Fruit fly (Drosophila melanogaster) Kc167 (cell line): ENCODE data around the gene CG13042.

Source experiments
- Myc ChIP-seq: fragments of >200 bp; optimal IDR thresholded peaks from 2 replicates; lab custom pipeline; 2017; ENCODE audit warnings: missing external identifiers
- Sin3A ChIP-seq: fragments of >200 bp; optimal IDR thresholded peaks from 2 replicates; lab custom pipeline; 2018; ENCODE audit warnings: missing external identifiers
- h ChIP-seq: fragments of >200 bp; optimal IDR thresholded peaks from 3 replicates; lab custom pipeline; 2018; ENCODE audit warnings: missing external identifiers
- insv ChIP-seq: fragments of >200 bp; optimal IDR thresholded peaks from 3 replicates; lab custom pipeline; 2018; ENCODE audit warnings: missing external identifiers
- psq ChIP-seq: fragments of >200 bp; optimal IDR thresholded peaks from 2 replicates; lab custom pipeline; 2017; ENCODE audit warnings: missing external identifiers
- ttk ChIP-seq: sonication (Bioruptor generic); optimal IDR thresholded peaks from 2 replicates; lab custom pipeline; 2017; ENCODE audit warnings: missing external identifiers

CG13042 gene

DNA sequence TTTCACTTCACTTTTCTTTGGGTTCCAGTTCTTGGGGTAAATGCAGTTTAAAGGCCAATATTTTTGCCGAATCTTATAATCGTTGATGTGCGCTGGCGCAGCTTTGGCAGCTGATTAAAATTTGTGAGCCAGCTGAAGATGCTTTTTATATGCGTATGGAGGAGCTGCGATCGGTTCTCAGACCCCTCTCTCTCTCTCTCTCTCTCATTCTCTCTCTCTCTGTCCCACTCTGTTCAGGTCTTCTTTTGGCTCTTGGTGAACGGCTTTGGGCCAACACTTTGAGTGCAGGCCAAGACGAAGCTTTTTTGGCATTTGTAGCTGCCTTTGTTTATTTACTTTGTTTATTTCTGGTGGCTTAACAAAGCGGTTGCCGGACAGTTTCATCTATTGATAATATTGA, 20.0 kb downstream of the CG13042 start, which contains the start of gene CG13046:
CG13046 (minus strand) TSS at position 101 of the 400 bp plus-strand sequence.
- TF ChIP-seq ttk (lab: Kevin White, UChicago), result no peak
- no peak for TF ChIP-seq psq (lab: Kevin White, UChicago)
- TF ChIP-seq Sin3A (lab: Kevin White, UChicago), result no peak

DNA sequence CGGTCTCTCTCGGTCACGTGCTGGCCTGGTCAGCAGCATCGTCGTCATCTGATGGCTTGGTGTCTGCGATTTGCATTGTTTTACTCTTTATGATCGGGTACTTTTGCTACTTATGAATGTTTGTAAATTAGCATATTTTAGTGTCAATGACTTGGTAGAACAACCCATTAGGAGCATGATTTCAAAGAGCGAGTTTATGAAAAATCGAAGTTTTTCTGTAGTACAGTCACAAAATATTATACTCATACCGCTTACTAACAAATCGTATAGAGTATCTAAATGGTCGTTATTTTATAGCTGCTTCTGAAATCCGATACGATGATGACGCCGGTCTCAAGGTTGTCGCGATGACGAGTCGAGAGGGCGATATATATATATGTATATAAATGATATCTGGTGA, 22.0 kb downstream of the CG13042 start:
- TF ChIP-seq ttk (lab: Kevin White, UChicago) (no peak), insv (lab: Kevin White, UChicago) (no peak), psq (lab: Kevin White, UChicago) (no peak), Sin3A (lab: Kevin White, UChicago) (no peak), h (lab: Kevin White, UChicago) (no peak), Myc (lab: Kevin White, UChicago) (no peak)

DNA sequence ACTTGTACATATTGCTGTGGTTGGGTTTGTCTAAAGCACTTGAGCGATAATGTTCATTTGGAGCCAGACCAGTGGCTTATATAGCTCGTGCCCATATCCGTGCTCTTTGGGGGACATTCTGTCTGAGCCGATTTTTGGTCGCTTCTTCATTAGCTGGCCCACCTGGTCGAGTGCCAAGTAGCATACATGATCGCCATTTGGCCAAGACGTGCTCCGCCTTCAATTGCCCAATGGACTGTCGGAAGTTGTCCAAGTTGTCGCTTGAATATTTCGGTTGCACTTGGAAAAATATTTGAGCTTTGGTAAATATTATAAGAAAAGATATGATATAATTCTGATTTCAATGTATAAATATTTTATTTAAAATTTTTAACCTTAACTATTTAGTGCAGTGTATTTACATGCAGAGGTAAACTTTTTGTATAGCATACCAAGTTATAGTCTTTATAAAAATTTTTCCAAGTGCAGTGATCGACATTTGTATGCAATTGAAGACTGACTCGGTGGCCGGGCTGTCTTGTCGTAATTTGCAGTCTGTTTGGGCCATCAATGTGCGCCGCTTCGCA, 22.9 kb downstream of the CG13042 start, which contains the start of gene CG13047:
CG13047 (minus strand) TSS at position 51 of the 566 bp plus-strand sequence.
- no peak for TF ChIP-seq h (lab: Kevin White, UChicago)
- no peak for TF ChIP-seq Myc (lab: Kevin White, UChicago)
- TF ChIP-seq insv (lab: Kevin White, UChicago), result no peak
- TF ChIP-seq Sin3A (lab: Kevin White, UChicago), result no peak
- no peak for TF ChIP-seq psq (lab: Kevin White, UChicago)
- no peak for TF ChIP-seq ttk (lab: Kevin White, UChicago)

DNA sequence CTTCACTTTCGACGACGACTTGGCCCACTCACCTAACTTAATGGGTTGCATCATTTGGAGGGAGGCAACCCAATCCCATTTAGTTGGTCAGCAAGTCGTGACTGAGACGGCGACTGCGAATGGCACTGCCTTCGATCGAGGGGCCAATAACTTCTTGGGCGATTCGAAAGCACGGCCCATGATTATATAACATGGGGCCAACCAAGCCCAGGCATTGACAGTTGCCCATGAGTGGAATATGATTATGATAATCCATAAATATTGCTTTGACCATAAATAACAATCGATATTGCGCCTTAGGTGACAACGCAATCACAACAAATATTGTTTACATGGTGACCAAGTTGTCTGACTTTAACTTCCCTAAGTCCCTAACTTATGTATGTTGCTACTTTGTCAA, 24.5 kb downstream of the CG13042 start, which contains the start of gene CG13048:
CG13048 (minus strand) TSS at position 101 of the 400 bp plus-strand sequence.
- no peak for TF ChIP-seq h (lab: Kevin White, UChicago)
- no peak for TF ChIP-seq ttk (lab: Kevin White, UChicago)
- no peak for TF ChIP-seq Sin3A (lab: Kevin White, UChicago)
- no peak for TF ChIP-seq insv (lab: Kevin White, UChicago)
- no peak for TF ChIP-seq psq (lab: Kevin White, UChicago)
- TF ChIP-seq Myc (lab: Kevin White, UChicago), result no peak

DNA sequence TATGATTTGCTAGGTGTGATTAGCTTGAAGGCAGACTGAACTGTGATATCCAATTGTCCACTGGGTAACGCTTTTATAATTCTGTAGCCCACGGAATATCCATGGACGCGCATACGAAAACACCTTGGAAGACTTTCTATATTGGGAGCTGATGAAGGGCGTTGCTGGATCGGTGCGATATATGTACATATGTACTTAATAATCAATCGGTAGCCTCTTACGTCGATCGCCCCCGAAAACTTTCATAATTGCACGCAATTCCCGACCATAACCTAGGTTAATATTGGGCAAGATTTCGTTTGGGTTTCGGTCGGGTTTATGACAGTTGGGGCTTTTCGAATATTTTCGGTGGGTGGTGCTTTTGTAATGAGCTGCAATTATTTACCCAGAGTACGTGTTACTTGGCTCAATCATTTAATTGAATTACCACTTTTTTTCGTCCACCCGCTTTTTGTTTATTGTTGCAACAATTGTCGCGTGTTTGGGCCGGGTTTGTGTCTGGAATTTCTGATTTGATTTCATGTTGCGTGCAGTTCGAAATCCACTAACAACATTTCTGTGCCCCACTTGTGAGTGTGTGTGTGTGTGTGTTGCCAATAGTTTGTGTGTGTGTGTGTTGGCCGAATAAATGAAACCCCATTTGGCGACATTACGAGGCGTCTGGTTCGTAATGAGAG, 26.3 kb downstream of the CG13042 start, which contains the start of gene CG13049:
CG13049 (minus strand) TSS at position 51 of the 677 bp plus-strand sequence.
- TF ChIP-seq Myc (lab: Kevin White, UChicago), result no peak
- no peak for TF ChIP-seq h (lab: Kevin White, UChicago)
- TF ChIP-seq Sin3A (lab: Kevin White, UChicago), result no peak
- no peak for TF ChIP-seq ttk (lab: Kevin White, UChicago)
- TF ChIP-seq insv (lab: Kevin White, UChicago), result no peak
- no peak for TF ChIP-seq psq (lab: Kevin White, UChicago)

DNA sequence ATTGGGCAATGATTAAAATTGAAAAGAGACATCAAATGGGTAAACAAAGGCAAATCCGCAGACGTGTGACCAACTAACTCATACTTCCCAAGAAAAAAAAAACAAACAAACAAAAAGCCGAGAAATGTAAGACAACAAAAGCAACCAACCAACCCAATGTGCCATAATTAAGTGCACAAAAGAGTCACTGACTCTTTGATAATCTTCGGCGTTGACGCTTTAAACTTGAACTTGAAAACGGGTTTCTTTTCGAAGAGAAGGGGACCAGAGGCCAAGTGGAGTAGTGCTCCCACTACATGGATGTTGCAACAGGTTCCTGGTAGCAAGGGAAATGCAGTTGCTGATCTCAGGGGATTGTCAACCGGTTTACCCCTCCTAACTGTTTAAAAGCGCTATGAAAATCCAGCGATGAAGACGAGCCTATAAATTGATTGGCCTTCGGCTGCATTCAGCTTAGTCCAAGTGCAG, 28.3 kb downstream of the CG13042 start, which contains the start of gene CG13064:
CG13064 (plus strand) TSS at position 418 of the 468 bp plus-strand sequence.
- TF ChIP-seq Sin3A (lab: Kevin White, UChicago) (no peak), ttk (lab: Kevin White, UChicago) (no peak), Myc (lab: Kevin White, UChicago) (no peak), psq (lab: Kevin White, UChicago) (no peak), insv (lab: Kevin White, UChicago) (no peak), h (lab: Kevin White, UChicago) (no peak)

DNA sequence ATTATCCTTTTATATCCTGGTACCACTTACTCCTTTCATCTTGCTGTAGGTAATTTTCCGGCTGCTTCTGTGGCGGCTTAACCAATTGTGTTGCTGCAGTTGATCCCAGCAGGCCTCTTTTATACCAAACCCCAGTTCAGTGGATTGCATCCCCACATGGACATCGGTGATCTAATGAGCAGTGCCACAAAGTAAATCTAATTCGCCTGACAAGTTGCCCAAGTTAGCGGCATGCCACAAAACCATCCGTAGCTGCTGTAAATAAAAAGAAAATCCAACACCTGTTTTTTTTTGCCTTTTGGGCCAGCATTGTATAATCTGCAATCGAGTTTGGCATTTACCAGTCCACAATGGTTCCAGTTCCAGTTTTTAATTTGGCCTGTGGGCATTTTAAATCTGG, 29.1 kb downstream of the CG13042 start, which contains the start of gene CG13050:
CG13050 (minus strand) TSS at position 101 of the 400 bp plus-strand sequence.
- TF ChIP-seq h (lab: Kevin White, UChicago) (no peak), ttk (lab: Kevin White, UChicago) (no peak), Myc (lab: Kevin White, UChicago) (no peak), psq (lab: Kevin White, UChicago) (no peak), insv (lab: Kevin White, UChicago) (no peak), Sin3A (lab: Kevin White, UChicago) (no peak)

DNA sequence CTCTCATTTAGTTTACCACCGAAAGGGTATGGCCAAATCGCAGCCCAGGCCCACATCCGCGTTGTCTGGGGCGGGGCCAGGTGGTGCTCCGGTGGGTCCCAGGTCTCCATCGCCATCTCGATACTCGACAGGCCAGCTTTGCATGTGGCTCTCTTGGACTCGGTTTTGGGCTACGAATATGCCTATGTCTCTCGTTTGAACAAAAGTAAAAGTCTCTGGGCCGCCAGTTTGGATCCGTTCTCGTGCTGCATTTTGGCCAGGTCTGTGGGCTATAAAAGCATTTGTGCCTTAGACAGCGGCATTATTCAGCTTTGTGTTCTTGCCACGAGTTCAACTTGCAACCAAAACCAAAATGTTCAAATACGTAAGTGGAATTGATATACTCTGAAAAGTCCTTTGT, 31.1 kb downstream of the CG13042 start, which contains the start of gene CG13065:
CG13065 (plus strand) TSS at position 301 of the 400 bp plus-strand sequence.
- TF ChIP-seq psq (lab: Kevin White, UChicago) (no peak), insv (lab: Kevin White, UChicago) (no peak), Sin3A (lab: Kevin White, UChicago) (no peak), h (lab: Kevin White, UChicago) (no peak), ttk (lab: Kevin White, UChicago) (no peak), Myc (lab: Kevin White, UChicago) (no peak)

DNA sequence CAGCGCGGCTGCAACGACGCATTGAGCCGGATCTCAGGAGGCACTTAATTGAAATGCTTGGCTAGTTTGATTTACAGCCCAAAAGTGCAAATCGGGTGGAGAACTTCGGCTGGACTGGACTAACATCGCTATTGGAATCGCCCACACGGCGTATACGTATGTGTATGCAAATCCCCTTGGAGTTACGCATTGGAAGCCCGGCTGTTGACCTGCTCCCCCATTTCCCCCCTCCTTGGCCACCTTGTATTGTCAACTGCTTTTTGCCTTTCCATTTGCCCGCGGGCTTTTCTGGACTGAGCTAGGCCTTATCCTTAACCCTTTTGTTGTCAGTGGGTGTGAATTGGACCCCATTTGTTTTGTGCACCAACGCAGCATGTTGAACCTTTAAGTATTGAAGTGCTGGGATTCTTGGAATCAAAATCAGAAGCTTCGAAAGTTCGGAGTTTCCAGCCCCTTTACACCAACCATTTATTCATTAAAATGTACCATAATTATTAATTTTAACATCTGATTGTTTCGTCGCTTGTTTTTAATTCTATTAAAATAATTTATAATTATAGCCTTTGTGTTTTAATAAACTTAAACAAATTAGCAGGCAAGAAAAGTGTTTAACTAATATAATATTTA, 32.8 kb downstream of the CG13042 start:
- TF ChIP-seq psq (lab: Kevin White, UChicago) (no peak), Sin3A (lab: Kevin White, UChicago) (no peak), h (lab: Kevin White, UChicago) (no peak), insv (lab: Kevin White, UChicago) (no peak), Myc (lab: Kevin White, UChicago) (no peak), ttk (lab: Kevin White, UChicago) (no peak)

DNA sequence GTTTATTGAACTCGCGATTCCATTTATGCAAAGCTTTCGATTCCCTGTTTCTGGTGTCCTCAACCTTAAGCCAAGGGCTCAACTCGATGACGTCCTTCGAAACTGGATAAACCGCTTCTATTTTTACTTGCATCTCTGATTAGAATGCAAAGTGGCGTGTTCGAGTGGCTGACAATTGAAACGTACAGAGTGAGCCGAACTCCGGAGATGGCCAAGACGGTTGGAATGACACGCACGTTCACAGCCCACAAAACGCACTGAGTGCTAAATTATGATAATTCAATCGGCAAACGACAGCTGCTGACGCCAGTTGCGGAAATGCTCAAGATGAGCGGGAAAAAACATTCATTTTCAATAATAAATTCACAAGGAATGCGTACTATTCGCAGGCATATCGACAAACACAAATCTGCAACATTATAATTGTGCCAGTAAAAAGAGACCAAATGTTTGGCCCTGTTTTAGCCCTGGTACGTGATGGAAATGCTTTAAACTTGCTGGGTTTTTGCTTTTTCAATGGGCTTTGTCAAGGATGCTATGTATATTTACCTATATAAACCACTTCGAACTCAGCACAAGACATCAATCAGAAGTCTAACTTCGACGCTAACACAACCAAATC, 35.8 kb downstream of the CG13042 start, which contains the start of gene CG13066:
CG13066 (plus strand) TSS at position 572 of the 622 bp plus-strand sequence.
- no peak for TF ChIP-seq ttk (lab: Kevin White, UChicago)
- no peak for TF ChIP-seq Sin3A (lab: Kevin White, UChicago)
- TF ChIP-seq psq (lab: Kevin White, UChicago), result no peak
- TF ChIP-seq insv (lab: Kevin White, UChicago), result no peak
- no peak for TF ChIP-seq h (lab: Kevin White, UChicago)
- TF ChIP-seq Myc (lab: Kevin White, UChicago), result no peak
